Fruit fly (Drosophila melanogaster): ENCODE measurements around the gene CanA-14F.

The CanA-14F gene

DNA sequence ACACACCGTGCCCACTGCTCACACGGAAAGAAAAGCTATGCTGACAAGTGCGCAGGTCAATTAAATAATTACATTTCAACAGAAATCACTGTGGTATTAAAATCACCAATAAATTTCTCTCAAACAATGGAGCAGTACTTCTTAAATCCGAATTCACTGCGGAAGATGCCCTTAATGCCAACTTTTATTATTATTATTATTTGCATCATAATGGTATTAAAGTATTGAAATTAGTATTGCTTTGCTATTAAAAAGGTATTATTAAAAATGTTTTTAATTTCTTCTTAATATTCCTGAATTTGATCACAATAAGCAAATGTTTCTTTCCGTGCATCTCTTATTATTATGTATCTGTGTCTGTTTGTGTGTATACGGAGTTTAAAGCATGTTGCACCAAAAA lies 7.0 kb downstream of the CanA-14F start:
- TF ChIP-seq CG17385 (GFP tag; optimal IDR thresholded peaks at IDR 0.05) (peak; percentile 40), Nf-YB (GFP tag; optimal IDR thresholded peaks at IDR 0.05) (no peak), tin (GFP tag; optimal IDR thresholded peaks at IDR 0.05) (peak; percentile 9), crol (GFP tag; IDR thresholded peaks at IDR 0.05) (no peak), CG8281 (tag; optimal IDR thresholded peaks at IDR 0.05) (no peak), CG1832 (GFP tag; optimal IDR thresholded peaks at IDR 0.05) (no peak), gro (GFP tag; optimal IDR thresholded peaks at IDR 0.05) (no peak), Med (GFP tag) (peak; percentile 47), Rfx (GFP tag; IDR thresholded peaks at IDR 0.05) (no peak), inv (GFP tag; IDR thresholded peaks at IDR 0.05; ENCODE audit: partially characterized antibody) (no peak), ttk (GFP tag; IDR thresholded peaks at IDR 0.05) (0 out of 2 replicates have a peak, but pooled peaks have one; percentile 14), CG8765 (GFP tag; IDR thresholded peaks at IDR 0.05) (no peak), stc (GFP tag; IDR thresholded peaks at IDR 0.05) (no peak), klu (GFP tag; IDR thresholded peaks at IDR 0.05) (no peak), ATbp (GFP tag; optimal IDR thresholded peaks at IDR 0.05) (peak; percentile 25), pum (GFP tag; optimal IDR thresholded peaks at IDR 0.05) (no peak), CG18262 (tag; optimal IDR thresholded peaks at IDR 0.05) (peak; percentile 45), CG2129 (GFP tag; IDR thresholded peaks at IDR 0.05; ENCODE audit: partially characterized antibody) (no peak), CG2120 (GFP tag; optimal IDR thresholded peaks at IDR 0.05) (peak; percentile 48), CG6813 (GFP tag; optimal IDR thresholded peaks at IDR 0.05) (no peak), ranshi (GFP tag; IDR thresholded peaks at IDR 0.05) (no peak), Oaz (GFP tag; IDR thresholded peaks at IDR 0.05) (no peak), Rx (GFP tag; IDR thresholded peaks at IDR 0.05) (no peak), C15 (GFP tag; IDR thresholded peaks at IDR 0.05) (no peak), Ravus (GFP tag; IDR thresholded peaks at IDR 0.05) (no peak), CG13775 (GFP tag; optimal IDR thresholded peaks at IDR 0.05) (peak; percentile 40), az2 (GFP tag; optimal IDR thresholded peaks at IDR 0.05) (peak; percentile 20), dmrt11E (tag; optimal IDR thresholded peaks at IDR 0.05) (no peak), CG32767 (GFP tag; IDR thresholded peaks at IDR 0.05) (no peak), lov (optimal IDR thresholded peaks at IDR 0.05) (no peak), lov (GFP tag; IDR thresholded peaks at IDR 0.05) (no peak), CG3163 (GFP tag; optimal IDR thresholded peaks at IDR 0.05) (no peak), CG6765 (GFP tag; optimal IDR thresholded peaks at IDR 0.05) (no peak), Dip2 (GFP tag; IDR thresholded peaks at IDR 0.05) (no peak), gce (GFP tag; IDR thresholded peaks at IDR 0.05) (no peak), ERR (GFP tag; optimal IDR thresholded peaks at IDR 0.05) (no peak), Dp (GFP tag; optimal IDR thresholded peaks at IDR 0.05) (no peak), Dad (GFP tag; optimal IDR thresholded peaks at IDR 0.05) (no peak), CG33213 (GFP tag; optimal IDR thresholded peaks at IDR 0.05) (no peak), crp (GFP tag; optimal IDR thresholded peaks at IDR 0.05) (no peak), aop (GFP tag; IDR thresholded peaks at IDR 0.05) (no peak), CG7556 (GFP tag; optimal IDR thresholded peaks at IDR 0.05) (peak; percentile 74), CG3065 (GFP tag; optimal IDR thresholded peaks at IDR 0.05) (no peak), CG9215 (GFP tag; IDR thresholded peaks at IDR 0.05) (0 out of 2 replicates have a peak, but pooled peaks have one; percentile 5), tup (GFP tag; optimal IDR thresholded peaks at IDR 0.05) (no peak), Dip3 (GFP tag; optimal IDR thresholded peaks at IDR 0.05) (no peak), cad (GFP tag; optimal IDR thresholded peaks at IDR 0.05) (no peak), Blimp-1 (GFP tag; optimal IDR thresholded peaks at IDR 0.05) (peak; percentile 24), Hmr (GFP tag; optimal IDR thresholded peaks at IDR 0.05) (peak; percentile 67), CG3281 (GFP tag; optimal IDR thresholded peaks at IDR 0.05) (peak; percentile 65), CG31365 (tag; optimal IDR thresholded peaks at IDR 0.05) (no peak), Doc3 (GFP tag; IDR thresholded peaks at IDR 0.05; ENCODE audit: partially characterized antibody) (no peak)
